Fruit fly (Drosophila melanogaster) whole organism: ENCODE measurements around the gene CG32512.

Experiments used
- Dll ChIP-seq: fragments of >200 bp; optimal IDR thresholded peaks from 2 replicates; lab custom pipeline; 2017
- EcR ChIP-seq, 2 experiments: fragments of >200 bp; optimal IDR thresholded peaks; 2 replicates each; lab custom pipeline; 2017; ENCODE audit warnings: missing biosample characterization in 2 of 2, missing genetic modification characterization in 2 of 2, missing genetic modification reagents in 2 of 2
- psq ChIP-seq: fragments of >200 bp; optimal IDR thresholded peaks from 2 replicates; lab custom pipeline; 2017
- usp ChIP-seq: fragments of >200 bp; optimal IDR thresholded peaks from 2 replicates; lab custom pipeline; 2017; ENCODE audit warnings: missing biosample characterization, missing genetic modification characterization, mixed read lengths

DNA sequence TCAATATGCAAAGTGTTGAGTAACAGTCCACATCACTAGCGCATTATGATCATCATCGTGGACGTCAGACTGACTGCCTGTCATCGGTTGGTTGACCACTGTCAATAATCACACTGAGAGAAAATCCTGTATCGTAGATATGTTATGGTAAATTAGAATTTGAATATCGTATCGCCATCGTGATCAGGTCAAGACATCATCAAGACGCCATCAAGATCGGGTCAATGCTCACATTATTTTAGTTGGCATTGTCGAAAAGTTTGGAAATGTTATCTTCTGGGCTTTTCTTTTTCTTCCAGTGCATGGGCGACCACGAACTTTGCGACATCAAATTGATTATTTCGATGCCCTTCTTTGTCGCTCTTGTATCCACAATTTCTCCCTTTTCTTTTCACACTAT is 8.3 kb downstream of the CG32512 start:
- TF ChIP-seq psq (lab: Kevin White, UChicago) (no peak), Dll (lab: Kevin White, UChicago) (no peak), EcR (GFP tag; optimal IDR thresholded peaks at IDR 0.05; lab: Kevin White, UChicago) (no peak), usp (GFP tag; lab: Kevin White, UChicago) (no peak)
